Worm (Caenorhabditis elegans) whole organism, young adult: Measurements from ENCODE around the gene pqn-39.
A peak's percentile ranks its signal among the peaks of the same experiment; 100 is the strongest.

ENCODE experiments used
- B0019.2 ChIP-seq: fragments of 200-800 bp; sonication (Bioruptor generic); conservative IDR thresholded peaks from 2 replicates; pipeline ENCODE4 v1.3.6; 2022; ENCODE audit warnings: missing genetic modification reagents, missing genetic modification characterization, missing compliant biosample characterization
- C06A6.2 ChIP-seq: fragments of 200-800 bp; sonication (Bioruptor generic); conservative IDR thresholded peaks from 2 replicates; pipeline ENCODE4 v1.3.6; 2022; ENCODE audit warnings: missing genetic modification characterization, missing compliant biosample characterization
- D2030.7 ChIP-seq: fragments of 200-800 bp; sonication (Bioruptor generic); IDR thresholded peaks from 2 replicates; pipeline ENCODE4 v1.3.6; 2022; ENCODE audit warnings: missing genetic modification reagents, missing genetic modification characterization, missing compliant biosample characterization
- F22D6.2 ChIP-seq: sonication (generic microtip); optimal IDR thresholded peaks from 2 replicates; lab custom pipeline; 2016; ENCODE audit warnings: mild to moderate bottlenecking, missing genetic modification characterization, missing compliant biosample characterization
- F23B12.7 ChIP-seq: sonication (generic microtip); optimal IDR thresholded peaks from 2 replicates; lab custom pipeline; 2017; ENCODE audit warnings: missing genetic modification characterization, mild to moderate bottlenecking, missing compliant biosample characterization, antibody characterized with exemption, moderate library complexity; ENCODE audit not compliant: insufficient read depth
- F57A8.1 ChIP-seq: fragments of 200-800 bp; sonication (Bioruptor generic); optimal IDR thresholded peaks from 2 replicates; lab custom pipeline; 2018; ENCODE audit warnings: mild to moderate bottlenecking, missing genetic modification characterization, moderate library complexity, missing compliant biosample characterization
- Y79H2A.3 ChIP-seq: fragments of 200-800 bp; sonication (Bioruptor generic); conservative IDR thresholded peaks from 2 replicates; pipeline ENCODE4 v1.3.6; 2022; ENCODE audit warnings: missing genetic modification reagents, missing genetic modification characterization, missing compliant biosample characterization
- ama-1 ChIP-seq, 3 experiments: fragments of 150-350 bp in 1 of 3; sonication (generic microtip) in 2 of 3; optimal IDR thresholded peaks; 2 replicates each; lab custom pipeline; 2014 to 2018; ENCODE audit warnings: missing biosample characterization in 2 of 3, missing genetic modification characterization in 2 of 3, missing genetic modification reagents in 2 of 3
- aptf-2 ChIP-seq: fragments of 200-800 bp; sonication (Bioruptor generic); conservative IDR thresholded peaks from 2 replicates; pipeline ENCODE4 v1.3.6; 2022; ENCODE audit warnings: missing genetic modification reagents, missing genetic modification characterization, missing compliant biosample characterization
- aptf-3 ChIP-seq: fragments of 200-800 bp; sonication (Bioruptor generic); IDR thresholded peaks from 2 replicates; pipeline ENCODE4 v1.3.6; 2022; ENCODE audit warnings: missing genetic modification characterization, missing compliant biosample characterization
- atf-7 ChIP-seq: sonication (generic microtip); optimal IDR thresholded peaks from 2 replicates; lab custom pipeline; 2017; ENCODE audit warnings: mild to moderate bottlenecking, missing genetic modification characterization, missing compliant biosample characterization
- athp-1 ChIP-seq: sonication (generic microtip); optimal IDR thresholded peaks from 2 replicates; lab custom pipeline; 2017; ENCODE audit warnings: mild to moderate bottlenecking, missing genetic modification characterization, missing compliant biosample characterization
- attf-5 ChIP-seq: fragments of 200-800 bp; sonication (Bioruptor generic); optimal IDR thresholded peaks from 2 replicates; lab custom pipeline; 2018; ENCODE audit warnings: mild to moderate bottlenecking, missing genetic modification characterization, missing compliant biosample characterization
- cebp-2 ChIP-seq: fragments of 200-800 bp; sonication (Bioruptor generic); IDR thresholded peaks from 2 replicates; pipeline ENCODE4 v1.3.6; 2022; ENCODE audit warnings: missing genetic modification characterization, missing compliant biosample characterization
- ceh-100 ChIP-seq: fragments of 200-800 bp; sonication (Bioruptor generic); IDR thresholded peaks from 2 replicates; pipeline ENCODE4 v1.3.6; 2022; ENCODE audit warnings: missing genetic modification reagents, missing genetic modification characterization, missing compliant biosample characterization
- die-1 ChIP-seq: sonication (generic microtip); optimal IDR thresholded peaks from 2 replicates; lab custom pipeline; 2016; ENCODE audit warnings: missing genotype, mild to moderate bottlenecking, missing genetic modification characterization, missing compliant biosample characterization
- egl-18 ChIP-seq: fragments of 200-800 bp; sonication (Bioruptor generic); IDR thresholded peaks from 2 replicates; pipeline ENCODE4 v1.3.6; 2022; ENCODE audit warnings: missing genetic modification reagents, missing genetic modification characterization, missing compliant biosample characterization
- egrh-3 ChIP-seq: fragments of 200-800 bp; sonication (Bioruptor generic); IDR thresholded peaks from 2 replicates; pipeline ENCODE4 v1.3.6; 2022; ENCODE audit warnings: missing genetic modification reagents, missing genetic modification characterization, missing compliant biosample characterization
- ets-4 ChIP-seq: fragments of 200-800 bp; sonication (Bioruptor generic); optimal IDR thresholded peaks from 2 replicates; lab custom pipeline; 2018; ENCODE audit warnings: mild to moderate bottlenecking, missing genetic modification characterization, missing compliant biosample characterization
- him-1 ChIP-seq: sonication (generic microtip); optimal IDR thresholded peaks from 2 replicates; lab custom pipeline; 2016; ENCODE audit warnings: missing genotype, missing genetic modification reagents, missing genetic modification characterization, missing compliant biosample characterization
- hmg-1.2 ChIP-seq: fragments of 200-800 bp; sonication (Bioruptor generic); IDR thresholded peaks from 2 replicates; pipeline ENCODE4 v1.3.6; 2022; ENCODE audit warnings: missing genetic modification reagents, missing genetic modification characterization, missing compliant biosample characterization
- hrde-1 ChIP-seq: sonication (generic microtip); optimal IDR thresholded peaks from 2 replicates; lab custom pipeline; 2016; ENCODE audit warnings: missing genetic modification characterization, mild to moderate bottlenecking, missing compliant biosample characterization, moderate library complexity, missing genotype, missing genetic modification reagents, borderline replicate concordance
- lag-1 ChIP-seq: fragments of 200-800 bp; sonication (Bioruptor generic); IDR thresholded peaks from 2 replicates; pipeline ENCODE4 v1.3.6; 2022; ENCODE audit warnings: missing genetic modification reagents, missing genetic modification characterization, missing compliant biosample characterization
- let-607 ChIP-seq, 2 experiments: fragments of 200-800 bp in 1 of 2; sonication (Bioruptor generic) in 1 of 2; sonication (generic microtip) in 1 of 2; optimal IDR thresholded peaks; 2 replicates each; lab custom pipeline; 2016 to 2018; ENCODE audit warnings: mild to moderate bottlenecking in 2 of 2, missing compliant biosample characterization in 2 of 2, missing genetic modification characterization in 2 of 2, moderate library complexity in 2 of 2, missing genotype in 1 of 2
- lin-35 ChIP-seq, 3 experiments: fragments of 150-350 bp in 2 of 3; sonication (generic microtip) in 1 of 3; optimal IDR thresholded peaks; 2 replicates each; lab custom pipeline; 2014 to 2018; ENCODE audit warnings: missing biosample characterization in 3 of 3, missing genetic modification characterization in 3 of 3, missing genetic modification reagents in 3 of 3
- lin-40 ChIP-seq: sonication (generic microtip); optimal IDR thresholded peaks from 2 replicates; lab custom pipeline; 2016; ENCODE audit warnings: missing genetic modification characterization, mild to moderate bottlenecking, missing compliant biosample characterization, missing genotype, missing genetic modification reagents
- lin-54 ChIP-seq: fragments of 200-800 bp; sonication (Bioruptor generic); optimal IDR thresholded peaks from 2 replicates; lab custom pipeline; 2018; ENCODE audit warnings: mild to moderate bottlenecking, missing genetic modification characterization, missing compliant biosample characterization
- madf-6 ChIP-seq: fragments of 200-800 bp; sonication (Bioruptor generic); IDR thresholded peaks from 2 replicates; pipeline ENCODE4 v1.3.6; 2022; ENCODE audit warnings: missing genetic modification reagents, missing genetic modification characterization, missing compliant biosample characterization
- mcd-1 ChIP-seq: fragments of 200-800 bp; sonication (Bioruptor generic); IDR thresholded peaks from 2 replicates; pipeline ENCODE4 v1.3.6; 2022; ENCODE audit warnings: missing genetic modification reagents, missing genetic modification characterization, missing compliant biosample characterization
- mes-4 ChIP-seq: sonication (generic microtip); optimal IDR thresholded peaks from 2 replicates; lab custom pipeline; 2016; ENCODE audit warnings: missing genotype, missing genetic modification characterization, missing compliant biosample characterization
- nfya-2 ChIP-seq: fragments of 200-800 bp; sonication (Bioruptor generic); IDR thresholded peaks from 2 replicates; pipeline ENCODE4 v1.3.6; 2022; ENCODE audit warnings: missing genetic modification reagents, missing genetic modification characterization, missing compliant biosample characterization
- nhr-179 ChIP-seq: sonication (generic microtip); optimal IDR thresholded peaks from 2 replicates; lab custom pipeline; 2016; ENCODE audit warnings: mild to moderate bottlenecking, missing genetic modification characterization, missing compliant biosample characterization
- pbrm-1 ChIP-seq: fragments of 200-800 bp; sonication (Bioruptor generic); IDR thresholded peaks from 2 replicates; pipeline ENCODE4 v1.3.6; 2022; ENCODE audit warnings: missing genetic modification reagents, missing genetic modification characterization, missing compliant biosample characterization
- repo-1 ChIP-seq: sonication (generic microtip); optimal IDR thresholded peaks from 2 replicates; lab custom pipeline; 2017; ENCODE audit warnings: mild to moderate bottlenecking, missing genetic modification characterization, missing compliant biosample characterization
- rpc-1 ChIP-seq, 2 experiments: fragments of 150-350 bp in 1 of 2; sonication (generic microtip) in 1 of 2; optimal IDR thresholded peaks; 2 replicates each; lab custom pipeline; 2014 to 2018; ENCODE audit warnings: missing biosample characterization in 1 of 2, missing genetic modification characterization in 1 of 2, missing genetic modification reagents in 1 of 2, missing genotype in 1 of 2
- snpc-1.1 ChIP-seq: sonication (generic microtip); optimal IDR thresholded peaks from 2 replicates; lab custom pipeline; 2017; ENCODE audit warnings: missing genetic modification characterization, mild to moderate bottlenecking, missing compliant biosample characterization, antibody characterized with exemption, moderate library complexity, missing genotype, missing genetic modification reagents; ENCODE audit not compliant: insufficient read depth
- snpc-4 ChIP-seq, 5 experiments: fragments of 150-350 bp in 1 of 5; sonication (generic microtip) in 4 of 5; optimal IDR thresholded peaks; 2 replicates each; lab custom pipeline; 2014 to 2018; ENCODE audit warnings: missing genetic modification characterization in 5 of 5, missing biosample characterization in 3 of 5, antibody characterized with exemption in 2 of 5, mild to moderate bottlenecking in 2 of 5, missing compliant biosample characterization in 2 of 5, missing genotype in 2 of 5, moderate library complexity in 2 of 5, missing genetic modification reagents in 1 of 5
- tbp1 ChIP-seq: fragments of 200-800 bp; sonication (Bioruptor generic); optimal IDR thresholded peaks from 2 replicates; lab custom pipeline; 2018; ENCODE audit warnings: mild to moderate bottlenecking, missing genetic modification characterization, missing compliant biosample characterization
- tbx-9 ChIP-seq: sonication (generic microtip); optimal IDR thresholded peaks from 2 replicates; lab custom pipeline; 2016; ENCODE audit warnings: borderline replicate concordance, missing genetic modification characterization, inconsistent platforms, missing compliant biosample characterization
- unc-62 ChIP-seq: fragments of 150-350 bp; optimal IDR thresholded peaks from 2 replicates; lab custom pipeline; 2014; ENCODE audit warnings: missing biosample characterization, missing genetic modification reagents, missing genetic modification characterization
- xnd-1 ChIP-seq: sonication (generic microtip); optimal IDR thresholded peaks from 2 replicates; lab custom pipeline; 2016; ENCODE audit warnings: missing genotype, missing genetic modification reagents, missing genetic modification characterization, missing compliant biosample characterization
- ztf-18 ChIP-seq: sonication (generic microtip); optimal IDR thresholded peaks from 2 replicates; lab custom pipeline; 2016; ENCODE audit warnings: missing genotype, mild to moderate bottlenecking, missing genetic modification characterization, missing compliant biosample characterization
- ztf-26 ChIP-seq: sonication (generic microtip); optimal IDR thresholded peaks from 2 replicates; lab custom pipeline; 2017; ENCODE audit warnings: missing genetic modification characterization, missing compliant biosample characterization
- ztf-3 ChIP-seq: fragments of 200-800 bp; sonication (Bioruptor generic); optimal IDR thresholded peaks from 2 replicates; lab custom pipeline; 2018; ENCODE audit warnings: mild to moderate bottlenecking, missing genetic modification characterization, missing compliant biosample characterization
- ztf-6 ChIP-seq: fragments of 200-800 bp; sonication (Bioruptor generic); IDR thresholded peaks from 2 replicates; pipeline ENCODE4 v1.3.6; 2022; ENCODE audit warnings: missing genetic modification reagents, missing genetic modification characterization, missing compliant biosample characterization

Gene pqn-39

DNA sequence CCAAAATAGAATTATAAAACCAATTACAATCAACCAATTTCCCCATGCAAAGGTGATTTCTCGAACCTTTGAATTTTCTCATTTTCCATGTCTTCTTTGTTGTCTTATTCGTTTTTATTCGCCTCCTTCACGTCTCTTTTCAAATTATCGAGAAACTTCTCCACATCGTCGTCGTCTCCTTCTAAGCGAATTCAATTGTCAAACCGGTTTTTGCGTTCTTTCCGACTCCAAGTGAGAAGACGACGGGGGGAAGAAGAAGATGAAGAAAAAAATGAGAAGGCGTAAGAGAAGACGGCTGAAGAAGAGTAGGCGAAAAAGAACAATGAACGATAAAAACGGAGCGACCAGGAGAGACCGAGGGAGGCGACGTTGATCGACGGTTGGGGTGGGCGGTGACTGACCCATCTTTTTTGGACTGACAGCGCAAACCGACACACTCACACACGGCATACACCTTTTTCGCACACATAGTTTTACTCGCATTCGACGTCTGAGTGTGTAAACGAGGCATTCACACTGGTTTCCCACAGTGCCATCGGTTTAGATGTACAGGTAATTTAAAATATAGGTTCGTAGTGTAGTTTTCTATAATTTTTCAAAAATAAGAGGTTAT lies 48.0 kb downstream of the pqn-39 start (continued):
- TF ChIP-seq C06A6.2 (GFP tag; lab: Robert Waterston, UW) (no peak), lin-40 (tag; lab: Kevin White, UChicago) (peak; percentile 85), madf-6 (GFP tag; lab: Robert Waterston, UW) (no peak), ztf-26 (peak; percentile 46), mes-4 (tag; lab: Kevin White, UChicago) (no peak)

DNA sequence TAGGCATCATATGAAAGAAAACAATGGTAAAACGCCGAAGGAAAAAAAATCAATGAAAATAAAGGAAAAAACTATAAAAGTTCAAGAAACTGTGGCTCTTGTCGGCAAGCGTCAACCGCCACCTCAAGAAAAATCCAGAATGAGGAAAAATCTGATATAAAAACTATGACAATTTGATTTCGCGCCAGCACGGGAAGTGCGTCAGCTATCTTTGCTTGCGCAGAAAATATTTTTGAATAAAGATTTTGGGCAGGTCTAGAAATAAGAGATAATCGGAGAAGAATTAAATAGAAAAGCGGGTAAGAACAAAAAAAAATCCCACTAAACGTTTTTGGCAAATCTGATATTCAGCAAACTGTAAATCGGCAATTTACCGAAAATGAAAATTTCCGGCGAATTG lies 50.3 kb downstream of the pqn-39 start:
- TF ChIP-seq aptf-3 (GFP tag; lab: Robert Waterston, UW) (no peak), attf-5 (GFP tag; lab: Kevin White, UChicago) (peak; percentile 25), nfya-2 (GFP tag; lab: Robert Waterston, UW) (no peak), aptf-2 (GFP tag; lab: Robert Waterston, UW) (no peak), F23B12.7 (no peak), D2030.7 (no peak), F57A8.1 (GFP tag; lab: Kevin White, UChicago) (no peak), tbp1 (GFP tag; lab: Kevin White, UChicago) (no peak), ets-4 (GFP tag; lab: Kevin White, UChicago) (no peak), hrde-1 (tag; lab: Kevin White, UChicago) (no peak), snpc-4 (GFP tag; optimal IDR thresholded peaks at IDR 0.05; lab: Kevin White, UChicago) (no peak), snpc-4 (tag; optimal IDR thresholded peaks at IDR 0.05; lab: Kevin White, UChicago) (no peak), F22D6.2 (tag; lab: Kevin White, UChicago) (no peak), egl-18 (GFP tag; lab: Robert Waterston, UW) (no peak), snpc-1.1 (no peak), unc-62 (GFP tag; lab: Kevin White, UChicago) (no peak), nhr-179 (tag; lab: Kevin White, UChicago) (no peak), repo-1 (tag; lab: Kevin White, UChicago) (no peak), xnd-1 (tag; lab: Kevin White, UChicago) (no peak), tbx-9 (tag; lab: Kevin White, UChicago) (no peak), mcd-1 (GFP tag; lab: Robert Waterston, UW) (no peak), athp-1 (tag; lab: Kevin White, UChicago) (no peak), ama-1 (optimal IDR thresholded peaks at IDR 0.05; lab: Kevin White, UChicago) (no peak), ama-1 (GFP tag; optimal IDR thresholded peaks at IDR 0.05; lab: Kevin White, UChicago) (no peak), cebp-2 (GFP tag; lab: Robert Waterston, UW) (no peak), pbrm-1 (0 out of 2 replicates have a peak, but pooled peaks have one; percentile 20), egrh-3 (GFP tag; lab: Robert Waterston, UW) (no peak), lag-1 (GFP tag; lab: Robert Waterston, UW) (no peak), ztf-18 (peak; percentile 88), lin-35 (GFP tag; optimal IDR thresholded peaks at IDR 0.05; lab: Kevin White, UChicago) (peak in 1 of 3 experiments; percentile 5), Y79H2A.3 (GFP tag; lab: Robert Waterston, UW) (no peak), let-607 (tag; optimal IDR thresholded peaks at IDR 0.05; lab: Kevin White, UChicago) (no peak), ztf-26 (no peak), ztf-3 (GFP tag; lab: Kevin White, UChicago) (no peak), atf-7 (tag; lab: Kevin White, UChicago) (no peak), him-1 (tag; lab: Kevin White, UChicago) (no peak), hmg-1.2 (GFP tag; lab: Robert Waterston, UW) (no peak), ceh-100 (GFP tag; lab: Robert Waterston, UW) (no peak), lin-54 (peak; percentile 47), ztf-6 (no peak), B0019.2 (GFP tag; lab: Robert Waterston, UW) (0 out of 2 replicates have a peak, but pooled peaks have one; percentile 2), rpc-1 (optimal IDR thresholded peaks at IDR 0.05; lab: Kevin White, UChicago) (no peak), rpc-1 (tag; optimal IDR thresholded peaks at IDR 0.05; lab: Kevin White, UChicago) (no peak), die-1 (tag; lab: Kevin White, UChicago) (no peak)
